Worm (Caenorhabditis elegans) whole organism, late embryonic: ENCODE measurements around the gene F28F5.4.

Source experiments
- K02D7.2 ChIP-seq: sonication (generic microtip); optimal IDR thresholded peaks from 2 replicates; lab custom pipeline; 2017; ENCODE audit warnings: mild to moderate bottlenecking, missing genetic modification characterization, missing compliant biosample characterization
- elt-4 ChIP-seq: sonication (generic microtip); optimal IDR thresholded peaks from 2 replicates; lab custom pipeline; 2016; ENCODE audit warnings: missing genetic modification characterization, missing compliant biosample characterization
- eyg-1 ChIP-seq: sonication (generic microtip); optimal IDR thresholded peaks from 2 replicates; lab custom pipeline; 2016; ENCODE audit warnings: missing genotype, missing genetic modification characterization, missing compliant biosample characterization
- lin-11 ChIP-seq: fragments of 200-800 bp; sonication (Bioruptor generic); optimal IDR thresholded peaks from 2 replicates; lab custom pipeline; 2018; ENCODE audit warnings: mild to moderate bottlenecking, missing genetic modification characterization, missing compliant biosample characterization
- pros-1 ChIP-seq: fragments of 150-350 bp; optimal IDR thresholded peaks from 2 replicates; lab custom pipeline; 2014; ENCODE audit warnings: missing biosample characterization, missing genetic modification reagents, missing genetic modification characterization
- syd-9 ChIP-seq: sonication (generic microtip); optimal IDR thresholded peaks from 2 replicates; lab custom pipeline; 2016; ENCODE audit warnings: mild to moderate bottlenecking, missing genetic modification characterization, moderate library complexity, missing compliant biosample characterization
- tbx-7 ChIP-seq: sonication (generic microtip); optimal IDR thresholded peaks from 2 replicates; lab custom pipeline; 2016; ENCODE audit warnings: missing genotype, missing genetic modification characterization, missing compliant biosample characterization
- unc-55 ChIP-seq: sonication (generic microtip); optimal IDR thresholded peaks from 2 replicates; lab custom pipeline; 2017; ENCODE audit warnings: missing biosample characterization, missing genetic modification reagents, missing genetic modification characterization

DNA sequence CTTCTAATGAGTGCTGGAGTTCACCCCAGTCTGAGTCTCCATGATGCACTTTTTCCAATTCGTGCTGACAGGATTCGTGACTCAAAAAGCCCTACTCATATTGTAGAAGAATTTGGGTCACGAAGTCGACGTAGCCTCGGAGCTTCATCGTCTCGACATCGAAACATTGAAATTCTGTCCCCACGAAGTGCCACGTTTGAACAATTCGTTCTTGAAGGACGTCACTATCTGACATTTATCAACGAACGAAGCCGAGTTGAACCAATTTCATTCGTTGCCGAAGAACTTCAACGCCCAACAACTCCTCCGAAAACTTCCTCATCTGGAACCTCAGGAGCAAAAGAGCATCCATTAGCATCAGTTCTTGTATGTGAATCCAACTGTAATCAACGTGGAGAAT, 22.3 kb upstream of the F28F5.4 start:
- TF ChIP-seq eyg-1 (no peak), tbx-7 (tag; lab: Kevin White, UChicago) (no peak), lin-11 (tag; lab: Kevin White, UChicago) (no peak), elt-4 (tag; lab: Kevin White, UChicago) (no peak), pros-1 (no peak), K02D7.2 (tag; lab: Kevin White, UChicago) (no peak), unc-55 (GFP tag; lab: Kevin White, UChicago) (no peak), syd-9 (tag; lab: Kevin White, UChicago) (no peak)
